Worm (Caenorhabditis elegans) whole organism, L4 larva: ENCODE data around the gene try-1.

Experiments used
- F26F4.8 ChIP-seq: fragments of 200-800 bp; sonication (Bioruptor generic); conservative IDR thresholded peaks from 2 replicates; pipeline ENCODE4 v1.3.6; 2022; ENCODE audit warnings: missing genetic modification characterization, missing compliant biosample characterization
- F44E2.7 ChIP-seq: fragments of 200-800 bp; sonication (Bioruptor generic); IDR thresholded peaks from 2 replicates; pipeline ENCODE4 v2.1.2; 2022; ENCODE audit warnings: missing genetic modification characterization, missing compliant biosample characterization
- F49E8.2 ChIP-seq: sonication (generic microtip); optimal IDR thresholded peaks from 2 replicates; lab custom pipeline; 2016; ENCODE audit warnings: missing compliant biosample characterization, mild to moderate bottlenecking, missing genetic modification characterization, borderline replicate concordance
- R02D3.7 ChIP-seq: fragments of 150-350 bp; sonication (generic microtip); optimal IDR thresholded peaks from 3 replicates; lab custom pipeline; 2014; ENCODE audit warnings: missing biosample characterization, missing genetic modification characterization
- Y75B8A.6 ChIP-seq: fragments of 200-800 bp; sonication (Bioruptor generic); IDR thresholded peaks from 2 replicates; pipeline ENCODE4 v1.3.6; 2022; ENCODE audit warnings: missing genetic modification reagents, missing genetic modification characterization, missing compliant biosample characterization
- ZK546.5 ChIP-seq, 2 experiments: sonication (generic microtip); optimal IDR thresholded peaks; 2 replicates each; lab custom pipeline; 2017; ENCODE audit warnings: missing biosample characterization in 2 of 2, missing genetic modification characterization in 2 of 2
- aha-1 ChIP-seq: fragments of 150-350 bp; peaks from one replicate; lab custom pipeline; 2014; ENCODE audit warnings: missing biosample characterization, missing genetic modification characterization
- attf-4 ChIP-seq: sonication (generic microtip); optimal IDR thresholded peaks from 3 replicates; lab custom pipeline; 2017; ENCODE audit warnings: missing biosample characterization, missing genetic modification characterization
- ceh-20 ChIP-seq: fragments of 200-800 bp; sonication (Bioruptor generic); IDR thresholded peaks from 2 replicates; pipeline ENCODE4 v1.3.6; 2022; ENCODE audit warnings: missing genetic modification reagents, missing genetic modification characterization, missing compliant biosample characterization
- ceh-28 ChIP-seq: fragments of 150-350 bp; optimal IDR thresholded peaks from 2 replicates; lab custom pipeline; 2014; ENCODE audit warnings: missing biosample characterization, missing genetic modification reagents, missing genetic modification characterization
- ceh-82 ChIP-seq: sonication (generic microtip); optimal IDR thresholded peaks from 2 replicates; lab custom pipeline; 2017; ENCODE audit warnings: missing biosample characterization, missing genetic modification characterization
- ces-1 ChIP-seq: fragments of 150-350 bp; sonication (generic microtip); optimal IDR thresholded peaks from 4 replicates; lab custom pipeline; 2014; ENCODE audit warnings: missing biosample characterization, missing genetic modification reagents, missing genetic modification characterization
- daf-16 ChIP-seq, 3 experiments: sonication (generic microtip); optimal IDR thresholded peaks; 2 replicates each; lab custom pipeline; 2016 to 2017; ENCODE audit warnings: missing genetic modification characterization in 3 of 3, missing genetic modification reagents in 3 of 3, mild to moderate bottlenecking in 2 of 3, missing compliant biosample characterization in 2 of 3, missing biosample characterization in 1 of 3, moderate library complexity in 1 of 3
- dmd-6 ChIP-seq: fragments of 200-800 bp; sonication (Bioruptor generic); IDR thresholded peaks from 2 replicates; pipeline ENCODE4 v1.3.6; 2022; ENCODE audit warnings: missing genetic modification reagents, missing genetic modification characterization, missing compliant biosample characterization
- dmd-9 ChIP-seq: fragments of 200-800 bp; sonication (Bioruptor generic); IDR thresholded peaks from 2 replicates; pipeline ENCODE4 v1.3.6; 2022; ENCODE audit warnings: missing genetic modification reagents, missing genetic modification characterization, missing compliant biosample characterization
- dve-1 ChIP-seq: sonication (generic microtip); optimal IDR thresholded peaks from 2 replicates; lab custom pipeline; 2017; ENCODE audit warnings: antibody characterized with exemption, mild to moderate bottlenecking, missing genetic modification characterization, missing compliant biosample characterization; ENCODE audit not compliant: insufficient read depth
- egl-43 ChIP-seq: fragments of 200-800 bp; sonication (Bioruptor generic); IDR thresholded peaks from 2 replicates; pipeline ENCODE4 v1.3.6; 2022; ENCODE audit warnings: missing genetic modification reagents, missing genetic modification characterization, missing compliant biosample characterization
- hlh-11 ChIP-seq: fragments of 200-800 bp; sonication (Bioruptor generic); optimal IDR thresholded peaks from 2 replicates; lab custom pipeline; 2018; ENCODE audit warnings: mild to moderate bottlenecking, missing genetic modification characterization, missing compliant biosample characterization
- hlh-30 ChIP-seq: sonication (generic microtip); optimal IDR thresholded peaks from 2 replicates; lab custom pipeline; 2017; ENCODE audit warnings: antibody characterized with exemption, mild to moderate bottlenecking, missing genetic modification characterization, missing compliant biosample characterization; ENCODE audit not compliant: insufficient read depth
- lin-1 ChIP-seq: fragments of 200-800 bp; sonication (Bioruptor generic); IDR thresholded peaks from 2 replicates; pipeline ENCODE4 v1.3.6; 2022; ENCODE audit warnings: missing genetic modification reagents, missing genetic modification characterization, missing compliant biosample characterization
- lir-3 ChIP-seq: sonication (generic microtip); optimal IDR thresholded peaks from 2 replicates; lab custom pipeline; 2016; ENCODE audit warnings: mild to moderate bottlenecking, missing genetic modification characterization, missing compliant biosample characterization
- lsy-2 ChIP-seq, 2 experiments: fragments of 150-350 bp in 1 of 2; sonication (generic microtip) in 1 of 2; optimal IDR thresholded peaks; 2 replicates each; lab custom pipeline; 2014 to 2017; ENCODE audit warnings: missing biosample characterization in 2 of 2, missing genetic modification characterization in 2 of 2
- madf-5 ChIP-seq, 2 experiments: fragments of 200-800 bp; sonication (Bioruptor generic); IDR thresholded peaks; 2 replicates each; pipeline ENCODE4 v1.3.6; 2022; ENCODE audit warnings: missing compliant biosample characterization in 2 of 2, missing genetic modification characterization in 2 of 2
- mdl-1 ChIP-seq, 2 experiments: fragments of 150-350 bp in 1 of 2; sonication (generic microtip) in 1 of 2; optimal IDR thresholded peaks; 2 replicates each; lab custom pipeline; 2014 to 2017; ENCODE audit warnings: missing biosample characterization in 2 of 2, missing genetic modification characterization in 2 of 2
- mdt-29 ChIP-seq: fragments of 200-800 bp; sonication (Bioruptor generic); IDR thresholded peaks from 2 replicates; pipeline ENCODE4 v1.3.6; 2022; ENCODE audit warnings: missing genetic modification reagents, missing genetic modification characterization, missing compliant biosample characterization
- mep-1 ChIP-seq: fragments of 150-350 bp; sonication (generic microtip); optimal IDR thresholded peaks from 3 replicates; lab custom pipeline; 2014; ENCODE audit warnings: missing biosample characterization, missing genetic modification characterization
- nhr-102 ChIP-seq: sonication (generic microtip); optimal IDR thresholded peaks from 2 replicates; lab custom pipeline; 2016; ENCODE audit warnings: mild to moderate bottlenecking, missing genetic modification characterization, moderate library complexity, missing compliant biosample characterization
- nhr-111 ChIP-seq: fragments of 200-800 bp; sonication (Bioruptor generic); optimal IDR thresholded peaks from 2 replicates; lab custom pipeline; 2018; ENCODE audit warnings: mild to moderate bottlenecking, missing genetic modification characterization, missing compliant biosample characterization
- nhr-25 ChIP-seq: sonication (generic microtip); optimal IDR thresholded peaks from 2 replicates; lab custom pipeline; 2017; ENCODE audit warnings: missing genetic modification characterization, mild to moderate bottlenecking, missing compliant biosample characterization, antibody characterized with exemption, moderate library complexity, borderline replicate concordance; ENCODE audit not compliant: insufficient read depth
- nhr-28 ChIP-seq: fragments of 150-350 bp; optimal IDR thresholded peaks from 2 replicates; lab custom pipeline; 2014; ENCODE audit warnings: missing biosample characterization, missing genetic modification characterization
- nhr-42 ChIP-seq: fragments of 200-800 bp; sonication (Bioruptor generic); IDR thresholded peaks from 2 replicates; pipeline ENCODE4 v1.3.6; 2022; ENCODE audit warnings: missing genetic modification characterization, missing compliant biosample characterization
- php-3 ChIP-seq: fragments of 200-800 bp; sonication (Bioruptor generic); IDR thresholded peaks from 2 replicates; pipeline ENCODE4 v1.3.6; 2022; ENCODE audit warnings: missing genetic modification reagents, missing genetic modification characterization, missing compliant biosample characterization
- pqm-1 ChIP-seq: sonication (generic microtip); optimal IDR thresholded peaks from 2 replicates; lab custom pipeline; 2017; ENCODE audit warnings: missing biosample characterization, missing genetic modification characterization
- saeg-2 ChIP-seq: fragments of 200-800 bp; sonication (Bioruptor generic); IDR thresholded peaks from 2 replicates; pipeline ENCODE4 v1.3.6; 2022; ENCODE audit warnings: missing genetic modification reagents, missing genetic modification characterization, missing compliant biosample characterization
- set-16 ChIP-seq: fragments of 200-800 bp; sonication (Bioruptor generic); IDR thresholded peaks from 2 replicates; pipeline ENCODE4 v1.3.6; 2022; ENCODE audit warnings: missing genetic modification reagents, missing genetic modification characterization, missing compliant biosample characterization
- snpc-4 ChIP-seq: fragments of 150-350 bp; optimal IDR thresholded peaks from 2 replicates; lab custom pipeline; 2014; ENCODE audit warnings: missing biosample characterization, missing genetic modification characterization
- spr-3 ChIP-seq: fragments of 200-800 bp; sonication (Bioruptor generic); optimal IDR thresholded peaks from 2 replicates; lab custom pipeline; 2018; ENCODE audit warnings: mild to moderate bottlenecking, missing genetic modification characterization, missing compliant biosample characterization
- tra-1 ChIP-seq: fragments of 200-800 bp; sonication (Bioruptor generic); IDR thresholded peaks from 2 replicates; pipeline ENCODE4 v1.3.6; 2022; ENCODE audit warnings: missing genetic modification reagents, missing genetic modification characterization, missing compliant biosample characterization
- unc-130 ChIP-seq: sonication (generic microtip); optimal IDR thresholded peaks from 2 replicates; lab custom pipeline; 2016; ENCODE audit warnings: missing genetic modification reagents, missing genetic modification characterization, missing compliant biosample characterization
- unc-39 ChIP-seq: sonication (generic microtip); optimal IDR thresholded peaks from 2 replicates; lab custom pipeline; 2017; ENCODE audit warnings: missing biosample characterization, missing genetic modification characterization
- unc-62 ChIP-seq, 3 experiments: fragments of 150-350 bp in 1 of 3; sonication (generic microtip); optimal IDR thresholded peaks in 2 of 3; peaks in 1 of 3; 1 replicate in 1 of 3; 2 replicates in 2 of 3; lab custom pipeline; 2014 to 2017; ENCODE audit warnings: missing biosample characterization in 3 of 3, missing genetic modification characterization in 3 of 3, missing genetic modification reagents in 3 of 3, missing genotype in 1 of 3
- vab-7 ChIP-seq: fragments of 200-800 bp; sonication (Bioruptor generic); IDR thresholded peaks from 2 replicates; pipeline ENCODE4 v1.3.6; 2022; ENCODE audit warnings: missing genetic modification reagents, missing genetic modification characterization, missing compliant biosample characterization
- zfp-2 ChIP-seq: sonication (generic microtip); optimal IDR thresholded peaks from 2 replicates; lab custom pipeline; 2016; ENCODE audit warnings: mild to moderate bottlenecking, missing genetic modification characterization, missing compliant biosample characterization
- zfp-3 ChIP-seq: fragments of 200-800 bp; sonication (Bioruptor generic); conservative IDR thresholded peaks from 2 replicates; pipeline ENCODE4 v1.3.6; 2022; ENCODE audit warnings: missing genetic modification reagents, missing genetic modification characterization, missing compliant biosample characterization
- zip-11 ChIP-seq: fragments of 200-800 bp; sonication (Bioruptor generic); IDR thresholded peaks from 2 replicates; pipeline ENCODE4 v1.3.6; 2022; ENCODE audit warnings: missing genetic modification characterization, missing compliant biosample characterization
- zip-2 ChIP-seq: fragments of 150-350 bp; optimal IDR thresholded peaks from 2 replicates; lab custom pipeline; 2014; ENCODE audit warnings: missing biosample characterization, missing genetic modification characterization

Gene try-1

DNA sequence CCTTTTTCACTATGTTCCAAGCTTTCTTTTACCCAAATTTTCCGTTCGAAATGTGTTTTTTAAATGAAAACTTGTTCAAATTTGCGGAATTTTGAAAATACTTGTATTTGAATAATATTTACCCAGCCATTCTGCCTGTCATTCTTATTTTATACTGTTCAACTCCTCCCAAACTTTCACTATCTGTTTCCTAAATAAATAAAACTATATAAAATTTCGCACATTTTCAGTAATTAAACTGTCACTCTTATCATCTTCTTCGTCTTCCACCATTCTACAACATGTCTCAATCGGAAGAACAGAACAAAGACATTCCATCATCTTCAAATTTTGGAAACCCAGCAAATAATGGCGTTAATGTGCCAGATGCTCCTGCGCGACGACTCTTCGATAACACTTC, 44.5 kb downstream of the try-1 start, which contains the start of gene btbd-10:
btbd-10 (plus strand) TSS at position 231 of the 400 bp plus-strand sequence.
- peak; percentile 5 for TF ChIP-seq dve-1 (tag; lab: Kevin White, UChicago)
- peak; percentile 5 for TF ChIP-seq hlh-11 (tag; lab: Kevin White, UChicago)
- peak; percentile 28 for TF ChIP-seq pqm-1 (tag; lab: Kevin White, UChicago)
- TF ChIP-seq ceh-20 (GFP tag; lab: Robert Waterston, UW): no peak
- no peak for TF ChIP-seq lir-3 (tag; lab: Kevin White, UChicago)
- no peak for TF ChIP-seq madf-5 (GFP tag; IDR thresholded peaks at IDR 0.05; lab: Robert Waterston, UW)
- 0 out of 2 replicates have a peak, but pooled peaks have one; percentile 14 for TF ChIP-seq lin-1
- TF ChIP-seq zfp-2 (tag; lab: Kevin White, UChicago): no peak
- no peak for TF ChIP-seq ceh-82 (tag; lab: Kevin White, UChicago)
- TF ChIP-seq vab-7 (GFP tag; lab: Robert Waterston, UW): no peak
- no peak for TF ChIP-seq saeg-2 (GFP tag; lab: Robert Waterston, UW)
- TF ChIP-seq mep-1 (tag; lab: Kevin White, UChicago): no peak
- peak; percentile 38 for TF ChIP-seq nhr-28 (tag; lab: Kevin White, UChicago)
- peak; percentile 81 for TF ChIP-seq php-3 (GFP tag; lab: Robert Waterston, UW)
- no peak for TF ChIP-seq dmd-9 (GFP tag; lab: Robert Waterston, UW)
- TF ChIP-seq daf-16 (GFP tag; optimal IDR thresholded peaks at IDR 0.05; lab: Kevin White, UChicago): no peak
- TF ChIP-seq daf-16 (tag; optimal IDR thresholded peaks at IDR 0.05; lab: Kevin White, UChicago): peak; percentile 62
- no peak for TF ChIP-seq spr-3 (GFP tag; lab: Kevin White, UChicago)
- no peak for TF ChIP-seq attf-4
- peak; percentile 44 for TF ChIP-seq aha-1 (tag; lab: Kevin White, UChicago)
- TF ChIP-seq dmd-6 (GFP tag; lab: Robert Waterston, UW): peak; percentile 28; the same call in 1 of the 2 replicates

DNA sequence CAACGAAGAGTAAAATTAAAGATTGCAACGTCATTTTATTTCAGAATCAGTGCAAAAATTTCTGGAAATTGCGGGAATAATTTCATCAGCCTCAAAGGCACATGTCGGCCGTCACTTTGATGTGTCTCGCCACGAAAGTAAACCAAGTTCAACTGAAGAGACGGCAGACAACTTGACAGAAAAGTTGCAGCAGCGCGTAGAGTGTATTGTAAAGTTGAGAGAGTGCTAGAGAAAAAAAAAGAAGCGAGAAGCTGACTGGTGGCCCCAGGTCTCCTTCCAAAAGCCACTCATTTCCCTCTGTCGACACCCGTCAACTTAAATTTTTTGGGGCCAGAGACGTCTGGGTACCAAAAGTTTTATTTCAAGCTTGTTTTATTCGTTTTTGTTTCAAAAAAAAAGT, 45.0 kb downstream of the try-1 start:
- peak; percentile 11 for TF ChIP-seq nhr-102 (tag; lab: Kevin White, UChicago)
- TF ChIP-seq php-3 (GFP tag; lab: Robert Waterston, UW): 0 out of 2 replicates have a peak, but pooled peaks have one; percentile 37
- peak; percentile 45; the same call in 1 of the 2 replicates for TF ChIP-seq tra-1 (GFP tag; lab: Robert Waterston, UW)
- TF ChIP-seq lir-3 (tag; lab: Kevin White, UChicago): no peak
- no peak for TF ChIP-seq zip-2 (tag; lab: Kevin White, UChicago)
- no peak for TF ChIP-seq F26F4.8 (GFP tag; lab: Robert Waterston, UW)
- TF ChIP-seq hlh-30 (tag; lab: Kevin White, UChicago): peak; percentile 89
- 0 out of 2 replicates have a peak, but pooled peaks have one; percentile 11 for TF ChIP-seq set-16 (GFP tag; lab: Robert Waterston, UW)
- TF ChIP-seq unc-62 (GFP tag; optimal IDR thresholded peaks at IDR 0.05 in 1 of 2; lab: Kevin White, UChicago): peak in 1 of 2 experiments; percentile 98
- no peak for TF ChIP-seq unc-62 (tag; optimal IDR thresholded peaks at IDR 0.05; lab: Kevin White, UChicago)
- peak; percentile 66 for TF ChIP-seq dmd-6 (GFP tag; lab: Robert Waterston, UW)
- no peak for TF ChIP-seq lin-1
- TF ChIP-seq ZK546.5 (tag; optimal IDR thresholded peaks at IDR 0.05; lab: Kevin White, UChicago): no peak
- peak; percentile 16 to 84 for TF ChIP-seq lsy-2 (tag; optimal IDR thresholded peaks at IDR 0.05; lab: Kevin White, UChicago)
- TF ChIP-seq F44E2.7 (GFP tag; lab: Robert Waterston, UW): no peak
- TF ChIP-seq R02D3.7 (tag; lab: Kevin White, UChicago): no peak
- no peak for TF ChIP-seq dmd-9 (GFP tag; lab: Robert Waterston, UW)
- no peak for TF ChIP-seq F49E8.2 (tag; lab: Kevin White, UChicago)
- TF ChIP-seq madf-5 (GFP tag; IDR thresholded peaks at IDR 0.05; lab: Robert Waterston, UW): no peak
- TF ChIP-seq attf-4: no peak
- TF ChIP-seq nhr-42 (GFP tag; lab: Robert Waterston, UW): no peak
- no peak for TF ChIP-seq ceh-28
- TF ChIP-seq nhr-25 (tag; lab: Kevin White, UChicago): no peak
- TF ChIP-seq unc-39 (tag; lab: Kevin White, UChicago): no peak
- TF ChIP-seq nhr-111 (GFP tag; lab: Kevin White, UChicago): no peak
- no peak for TF ChIP-seq egl-43 (GFP tag; lab: Robert Waterston, UW)
- TF ChIP-seq vab-7 (GFP tag; lab: Robert Waterston, UW): no peak
- no peak for TF ChIP-seq Y75B8A.6 (GFP tag; lab: Robert Waterston, UW)
- no peak for TF ChIP-seq zip-11 (GFP tag; lab: Robert Waterston, UW)
- peak; percentile 9 for TF ChIP-seq ces-1 (GFP tag; lab: Kevin White, UChicago)
- peak; percentile 37 to 86 for TF ChIP-seq mdl-1 (tag; optimal IDR thresholded peaks at IDR 0.05; lab: Kevin White, UChicago)
- peak; percentile 58; the same call in 1 of the 2 replicates for TF ChIP-seq mdt-29
- no peak for TF ChIP-seq spr-3 (GFP tag; lab: Kevin White, UChicago)
- TF ChIP-seq unc-130 (GFP tag; lab: Kevin White, UChicago): peak; percentile 64
- TF ChIP-seq hlh-11 (tag; lab: Kevin White, UChicago): peak; percentile 83
- peak; percentile 7 for TF ChIP-seq snpc-4
- no peak for TF ChIP-seq zfp-3 (GFP tag; lab: Robert Waterston, UW)
